Worm (Caenorhabditis elegans): ENCODE results near the gene Y77E11A.8.

The Y77E11A.8 gene

ce11 chrIV:1419795-1420509 lies 4.9 kb downstream of the Y77E11A.8 start, which contains the start of gene Y77E11A.7 (continued):
- no peak for TF ChIP-seq Y105C5A.15 (GFP tag; IDR thresholded peaks at IDR 0.05)
- no peak for TF ChIP-seq F10B5.3 (tag; optimal IDR thresholded peaks at IDR 0.05)
- TF ChIP-seq lin-13 (GFP tag; optimal IDR thresholded peaks at IDR 0.05): peak; percentile 96
- no peak for TF ChIP-seq nhr-76 (tag; optimal IDR thresholded peaks at IDR 0.05)
- TF ChIP-seq lin-29 (GFP tag; IDR thresholded peaks at IDR 0.05): no peak
- no peak for TF ChIP-seq lin-39 (tag; optimal IDR thresholded peaks at IDR 0.05)
- TF ChIP-seq Y48G9A.11 (GFP tag; IDR thresholded peaks at IDR 0.05): no peak; the same call in 1 of the 2 replicates
- TF ChIP-seq ceh-62 (tag; optimal IDR thresholded peaks at IDR 0.05): no peak
- TF ChIP-seq hlh-11 (tag; optimal IDR thresholded peaks at IDR 0.05): peak; percentile 94
- no peak for TF ChIP-seq saeg-2 (GFP tag; IDR thresholded peaks at IDR 0.05)
- peak; percentile 67 for TF ChIP-seq unc-130 (GFP tag; optimal IDR thresholded peaks at IDR 0.05)
- peak; percentile 10 for TF ChIP-seq nhr-102 (tag; optimal IDR thresholded peaks at IDR 0.05)
- peak; percentile 76 for TF ChIP-seq lin-15B (tag; optimal IDR thresholded peaks at IDR 0.05)
- no peak for TF ChIP-seq skn-1 (tag; optimal IDR thresholded peaks at IDR 0.05)
- no peak for TF ChIP-seq T26A8.4 (GFP tag; IDR thresholded peaks at IDR 0.05)
- TF ChIP-seq zfp-2 (tag; optimal IDR thresholded peaks at IDR 0.05): peak; percentile 24
- TF ChIP-seq dpl-1 (GFP tag; optimal IDR thresholded peaks at IDR 0.05): peak; percentile 79
- TF ChIP-seq Y5F2A.4 (GFP tag; optimal IDR thresholded peaks at IDR 0.05): no peak
- TF ChIP-seq mxl-3 (GFP tag; optimal IDR thresholded peaks at IDR 0.05): peak; percentile 88
- TF ChIP-seq aha-1 (tag): peak; percentile 99
- peak; percentile 82 for TF ChIP-seq dve-1 (tag; optimal IDR thresholded peaks at IDR 0.05; ENCODE audit: insufficient read depth)
- no peak for TF ChIP-seq dmd-8 (GFP tag; IDR thresholded peaks at IDR 0.05)
- no peak for TF ChIP-seq ces-1 (GFP tag; optimal IDR thresholded peaks at IDR 0.05)
- no peak for TF ChIP-seq T20F7.1 (GFP tag; optimal IDR thresholded peaks at IDR 0.05)
- TF ChIP-seq php-3 (GFP tag; IDR thresholded peaks at IDR 0.05): no peak
- no peak for TF ChIP-seq nhr-111 (GFP tag; optimal IDR thresholded peaks at IDR 0.05)
- no peak for TF ChIP-seq zip-2 (tag; optimal IDR thresholded peaks at IDR 0.05)
- no peak for TF ChIP-seq F26F4.8 (GFP tag; conservative IDR thresholded peaks at IDR 0.05)
- no peak for TF ChIP-seq D1046.2 (GFP tag; IDR thresholded peaks at IDR 0.05)
- TF ChIP-seq zip-11 (GFP tag; IDR thresholded peaks at IDR 0.05): no peak
- TF ChIP-seq pha-4 (GFP tag; IDR thresholded peaks at IDR 0.05): no peak; the same call in 1 of the 2 replicates
- no peak for TF ChIP-seq pha-4 (tag; optimal IDR thresholded peaks at IDR 0.05)
- TF ChIP-seq lim-7 (GFP tag; IDR thresholded peaks at IDR 0.05): no peak
- peak; percentile 72 to 88 for TF ChIP-seq mdl-1 (tag; optimal IDR thresholded peaks at IDR 0.05)
- peak; percentile 89 for TF ChIP-seq mep-1 (tag; optimal IDR thresholded peaks at IDR 0.05)
- no peak for TF ChIP-seq spr-3 (GFP tag; optimal IDR thresholded peaks at IDR 0.05)
- TF ChIP-seq tag-97 (GFP tag; IDR thresholded peaks at IDR 0.05): no peak
- TF ChIP-seq sdz-12 (GFP tag; optimal IDR thresholded peaks at IDR 0.05): no peak
- TF ChIP-seq fos-1 (tag; optimal IDR thresholded peaks at IDR 0.05): no peak
- TF ChIP-seq pqm-1 (tag; optimal IDR thresholded peaks at IDR 0.05): peak; percentile 43
- peak; percentile 26 for TF ChIP-seq nhr-48 (tag; optimal IDR thresholded peaks at IDR 0.05)
- TF ChIP-seq ZK337.2 (GFP tag; IDR thresholded peaks at IDR 0.05): no peak
- TF ChIP-seq ceh-20 (GFP tag; IDR thresholded peaks at IDR 0.05): peak; percentile 61; the same call in 1 of the 2 replicates
- TF ChIP-seq aly-2 (tag; optimal IDR thresholded peaks at IDR 0.05): no peak
- no peak for TF ChIP-seq daf-19 (GFP tag; conservative IDR thresholded peaks at IDR 0.05)
- TF ChIP-seq arid-1 (GFP tag; conservative IDR thresholded peaks at IDR 0.05): peak; percentile 37; the same call in 1 of the 2 replicates
- 0 out of 4 replicates have a peak, but pooled peaks of 1 of the 2 experiments have one; percentile 37 for TF ChIP-seq madf-5 (GFP tag; IDR thresholded peaks at IDR 0.05)
- peak; percentile 39 for TF ChIP-seq ceh-28 (tag; optimal IDR thresholded peaks at IDR 0.05)
- TF ChIP-seq nhr-11 (tag; optimal IDR thresholded peaks at IDR 0.05): peak; percentile 84
- TF ChIP-seq ZK546.5 (tag; optimal IDR thresholded peaks at IDR 0.05): peak in 1 of 2 experiments; percentile 0
- TF ChIP-seq duxl-1 (tag; optimal IDR thresholded peaks at IDR 0.05; ENCODE audit: poor library complexity): no peak

Measured in whole organism, L4 larva.